Fruit fly (Drosophila melanogaster) whole organism, embryonic: ENCODE data around the gene CG11858.

Source experiments
- ATbp ChIP-seq: fragments of 200-800 bp; sonication (Bioruptor generic); optimal IDR thresholded peaks from 2 replicates; lab custom pipeline; 2017; ENCODE audit warnings: missing biosample characterization, mild to moderate bottlenecking, missing genetic modification characterization, missing genetic modification reagents
- B-H2 ChIP-seq: fragments of 200-800 bp; sonication (Bioruptor generic); optimal IDR thresholded peaks from 2 replicates; lab custom pipeline; 2018; ENCODE audit warnings: missing biosample characterization, mild to moderate bottlenecking, missing genetic modification characterization
- CG11247 ChIP-seq: fragments of 200-800 bp; sonication (Bioruptor generic); IDR thresholded peaks from 2 replicates; pipeline ENCODE4 v1.3.6; 2022; ENCODE audit warnings: missing biosample characterization, missing genetic modification characterization
- CG12299 ChIP-seq: fragments of 200-800 bp; sonication (Bioruptor generic); optimal IDR thresholded peaks from 2 replicates; lab custom pipeline; 2018; ENCODE audit warnings: missing biosample characterization, mild to moderate bottlenecking, missing genetic modification characterization
- CG1233 ChIP-seq: fragments of 200-800 bp; sonication (Bioruptor generic); optimal IDR thresholded peaks from 4 replicates; lab custom pipeline; 2018; ENCODE audit warnings: missing biosample characterization, mild to moderate bottlenecking, missing genetic modification characterization
- CG12744 ChIP-seq: fragments of 200-800 bp; sonication (Bioruptor generic); optimal IDR thresholded peaks from 2 replicates; lab custom pipeline; 2016; ENCODE audit warnings: missing biosample characterization, missing genetic modification characterization
- CG13424 ChIP-seq: fragments of 200-800 bp; sonication (Bioruptor generic); optimal IDR thresholded peaks from 2 replicates; lab custom pipeline; 2019; ENCODE audit warnings: missing biosample characterization, mild to moderate bottlenecking, missing genetic modification characterization, moderate library complexity
- CG15601 ChIP-seq: fragments of 200-800 bp; sonication (Bioruptor generic); optimal IDR thresholded peaks from 3 replicates; lab custom pipeline; 2019; ENCODE audit warnings: missing biosample characterization, mild to moderate bottlenecking, missing genetic modification characterization, moderate library complexity
- CG17328 ChIP-seq: fragments of 200-800 bp; sonication (Bioruptor generic); IDR thresholded peaks from 2 replicates; pipeline ENCODE4 v1.3.6; 2022; ENCODE audit warnings: missing biosample characterization, missing genetic modification characterization
- CG31224 ChIP-seq: fragments of 200-800 bp; sonication (Bioruptor generic); IDR thresholded peaks from 2 replicates; pipeline ENCODE4 v1.3.6; 2022; ENCODE audit warnings: missing biosample characterization, missing genetic modification characterization
- CG3281 ChIP-seq: fragments of 200-800 bp; sonication (Bioruptor generic); optimal IDR thresholded peaks from 3 replicates; lab custom pipeline; 2017; ENCODE audit warnings: missing biosample characterization, mild to moderate bottlenecking, missing genetic modification characterization
- CG3407 ChIP-seq: fragments of 200-800 bp; sonication (Bioruptor generic); optimal IDR thresholded peaks from 2 replicates; lab custom pipeline; 2018; ENCODE audit warnings: missing biosample characterization, mild to moderate bottlenecking, missing genetic modification characterization
- CG4360 ChIP-seq: fragments of 200-800 bp; sonication (Bioruptor generic); IDR thresholded peaks from 2 replicates; pipeline ENCODE4 v1.3.6; 2022; ENCODE audit warnings: missing biosample characterization, missing genetic modification characterization
- CG5245 ChIP-seq: fragments of 200-800 bp; sonication (Bioruptor generic); optimal IDR thresholded peaks from 3 replicates; lab custom pipeline; 2016; ENCODE audit warnings: missing biosample characterization, missing genetic modification characterization
- CG7786 ChIP-seq: fragments of 200-800 bp; sonication (Bioruptor generic); optimal IDR thresholded peaks from 2 replicates; lab custom pipeline; 2016; ENCODE audit warnings: missing biosample characterization, missing genetic modification characterization
- CG8765 ChIP-seq: fragments of 200-800 bp; sonication (Bioruptor generic); IDR thresholded peaks from 2 replicates; pipeline ENCODE4 v1.3.6; 2022; ENCODE audit warnings: missing biosample characterization, missing genetic modification characterization
- CHES-1-like ChIP-seq: fragments of 200-800 bp; sonication (Bioruptor generic); optimal IDR thresholded peaks from 2 replicates; lab custom pipeline; 2016; ENCODE audit warnings: missing biosample characterization, missing genetic modification characterization
- D19A ChIP-seq: fragments of 200-800 bp; optimal IDR thresholded peaks from 3 replicates; lab custom pipeline; 2019; ENCODE audit warnings: missing biosample characterization, mild to moderate bottlenecking, missing genetic modification characterization, moderate library complexity
- D19B ChIP-seq: fragments of 200-800 bp; sonication (Bioruptor generic); optimal IDR thresholded peaks from 2 replicates; lab custom pipeline; 2017; ENCODE audit warnings: missing biosample characterization, mild to moderate bottlenecking, missing genetic modification characterization
- Dfd ChIP-seq, 2 experiments: fragments of >200 bp; optimal IDR thresholded peaks; 2 replicates each; lab custom pipeline; 2017; ENCODE audit warnings: missing biosample characterization in 2 of 2, missing genetic modification characterization in 2 of 2
- Doc2 ChIP-seq: fragments of 200-800 bp; sonication (Bioruptor generic); IDR thresholded peaks from 2 replicates; pipeline ENCODE4 v1.3.6; 2022; ENCODE audit warnings: missing biosample characterization, missing genetic modification characterization
- Dref ChIP-seq: fragments of 200-800 bp; sonication (Bioruptor generic); IDR thresholded peaks from 2 replicates; pipeline ENCODE4 v1.3.6; 2022; ENCODE audit warnings: missing biosample characterization, missing genetic modification characterization
- Ets97D ChIP-seq: fragments of 200-800 bp; sonication (Bioruptor generic); optimal IDR thresholded peaks from 3 replicates; lab custom pipeline; 2016; ENCODE audit warnings: missing biosample characterization, missing genetic modification characterization
- Fer1 ChIP-seq: fragments of 200-800 bp; sonication (Bioruptor generic); optimal IDR thresholded peaks from 2 replicates; lab custom pipeline; 2017; ENCODE audit warnings: missing biosample characterization, mild to moderate bottlenecking, missing genetic modification characterization
- Hr51 ChIP-seq, 2 experiments: fragments of 200-800 bp; sonication (Bioruptor generic); optimal IDR thresholded peaks; 2 replicates in 1 of 2; 3 replicates in 1 of 2; lab custom pipeline; 2016 to 2018; ENCODE audit warnings: missing biosample characterization in 2 of 2, missing genetic modification characterization in 2 of 2, mild to moderate bottlenecking in 1 of 2, moderate library complexity in 1 of 2
- Nf-YB ChIP-seq: fragments of 200-800 bp; sonication (Bioruptor generic); optimal IDR thresholded peaks from 3 replicates; lab custom pipeline; 2019; ENCODE audit warnings: missing biosample characterization, mild to moderate bottlenecking, missing genetic modification characterization, moderate library complexity
- Opbp ChIP-seq: fragments of 200-800 bp; sonication (Bioruptor generic); IDR thresholded peaks from 3 replicates; pipeline ENCODE4 v1.3.6; 2022; ENCODE audit warnings: missing biosample characterization, missing genetic modification characterization; ENCODE audit not compliant: partially characterized antibody
- Pdp1 ChIP-seq, 2 experiments: fragments of 200-800 bp; sonication (Bioruptor generic); optimal IDR thresholded peaks; 3 replicates each; lab custom pipeline; 2016; ENCODE audit warnings: missing biosample characterization in 2 of 2, missing genetic modification characterization in 2 of 2, mild to moderate bottlenecking in 1 of 2, moderate library complexity in 1 of 2
- ash1 ChIP-seq: fragments of 200-800 bp; sonication (Bioruptor generic); optimal IDR thresholded peaks from 2 replicates; lab custom pipeline; 2018; ENCODE audit warnings: missing biosample characterization, mild to moderate bottlenecking, missing genetic modification characterization
- cg ChIP-seq: fragments of 200-800 bp; sonication (Bioruptor generic); optimal IDR thresholded peaks from 3 replicates; lab custom pipeline; 2019; ENCODE audit warnings: missing biosample characterization, mild to moderate bottlenecking, missing genetic modification characterization, moderate library complexity
- ci ChIP-seq: fragments of 200-800 bp; sonication (Bioruptor generic); IDR thresholded peaks from 3 replicates; pipeline ENCODE4 v1.3.6; 2022; ENCODE audit warnings: missing biosample characterization, missing genetic modification characterization
- cwo ChIP-seq: fragments of 200-800 bp; sonication (Bioruptor generic); optimal IDR thresholded peaks from 3 replicates; lab custom pipeline; 2017; ENCODE audit warnings: missing biosample characterization, missing genetic modification characterization, mild to moderate bottlenecking, moderate library complexity, missing genetic modification reagents
- da ChIP-seq: fragments of 200-800 bp; sonication (Bioruptor generic); optimal IDR thresholded peaks from 2 replicates; lab custom pipeline; 2016; ENCODE audit warnings: missing biosample characterization, missing genetic modification characterization
- dmrt99B ChIP-seq: fragments of 200-800 bp; sonication (Bioruptor generic); optimal IDR thresholded peaks from 2 replicates; lab custom pipeline; 2018; ENCODE audit warnings: missing biosample characterization, mild to moderate bottlenecking, missing genetic modification characterization, moderate library complexity
- fru ChIP-seq: fragments of >200 bp; optimal IDR thresholded peaks from 2 replicates; lab custom pipeline; 2017
- gem ChIP-seq: fragments of 200-800 bp; sonication (Bioruptor generic); optimal IDR thresholded peaks from 2 replicates; lab custom pipeline; 2019; ENCODE audit warnings: missing biosample characterization, mild to moderate bottlenecking, missing genetic modification characterization, moderate library complexity
- ind ChIP-seq: fragments of 200-800 bp; sonication (Bioruptor generic); optimal IDR thresholded peaks from 3 replicates; lab custom pipeline; 2016; ENCODE audit warnings: missing biosample characterization, missing genetic modification characterization
- klu ChIP-seq: fragments of 200-800 bp; sonication (Bioruptor generic); IDR thresholded peaks from 2 replicates; pipeline ENCODE4 v1.3.6; 2022; ENCODE audit warnings: missing biosample characterization, missing genetic modification characterization
- maf-S ChIP-seq: fragments of 200-800 bp; sonication (Bioruptor generic); optimal IDR thresholded peaks from 2 replicates; lab custom pipeline; 2016; ENCODE audit warnings: missing biosample characterization, missing genetic modification characterization
- nom ChIP-seq: fragments of 200-800 bp; sonication (Bioruptor generic); optimal IDR thresholded peaks from 2 replicates; lab custom pipeline; 2017; ENCODE audit warnings: missing biosample characterization, missing genetic modification characterization, mild to moderate bottlenecking, moderate library complexity, missing genetic modification reagents
- pfk ChIP-seq: fragments of 200-800 bp; sonication (Bioruptor generic); optimal IDR thresholded peaks from 2 replicates; lab custom pipeline; 2018; ENCODE audit warnings: missing biosample characterization, mild to moderate bottlenecking, missing genetic modification characterization, moderate library complexity
- phol ChIP-seq: fragments of 200-800 bp; sonication (Bioruptor generic); optimal IDR thresholded peaks from 3 replicates; lab custom pipeline; 2018; ENCODE audit warnings: missing biosample characterization, mild to moderate bottlenecking, missing genetic modification characterization, moderate library complexity
- prd ChIP-seq, 3 experiments: fragments of >200 bp in 2 of 3; fragments of 200-800 bp in 1 of 3; sonication (Bioruptor generic) in 1 of 3; optimal IDR thresholded peaks in 2 of 3; IDR thresholded peaks in 1 of 3; 2 replicates in 2 of 3; 3 replicates in 1 of 3; pipeline versions ENCODE4 v1.3.6 to Lab custom; 2017 to 2022; ENCODE audit warnings: missing biosample characterization in 1 of 3, missing genetic modification characterization in 1 of 3
- sc ChIP-seq, 3 experiments: fragments of >200 bp in 2 of 3; fragments of 200-800 bp in 1 of 3; sonication (Bioruptor generic) in 1 of 3; optimal IDR thresholded peaks; 2 replicates in 2 of 3; 3 replicates in 1 of 3; lab custom pipeline; 2017; ENCODE audit warnings: mild to moderate bottlenecking in 1 of 3, missing biosample characterization in 1 of 3, missing genetic modification characterization in 1 of 3, missing genetic modification reagents in 1 of 3
- slbo ChIP-seq: fragments of 200-800 bp; sonication (Bioruptor generic); IDR thresholded peaks from 2 replicates; pipeline ENCODE4 v1.3.6; 2022; ENCODE audit warnings: missing biosample characterization, missing genetic modification characterization
- tgo ChIP-seq: fragments of 200-800 bp; sonication (Bioruptor generic); IDR thresholded peaks from 3 replicates; pipeline ENCODE4 v1.3.6; 2022; ENCODE audit warnings: missing biosample characterization, missing genetic modification characterization
- tx ChIP-seq: fragments of 200-800 bp; sonication (Bioruptor generic); optimal IDR thresholded peaks from 2 replicates; lab custom pipeline; 2016; ENCODE audit warnings: missing biosample characterization, missing genetic modification characterization
- unpg ChIP-seq: fragments of 200-800 bp; sonication (Bioruptor generic); optimal IDR thresholded peaks from 3 replicates; lab custom pipeline; 2018; ENCODE audit warnings: missing biosample characterization, mild to moderate bottlenecking, missing genetic modification characterization, moderate library complexity
- zfh1 ChIP-seq: fragments of 200-800 bp; sonication (Bioruptor generic); IDR thresholded peaks from 3 replicates; pipeline ENCODE4 v1.3.6; 2022; ENCODE audit warnings: missing biosample characterization, missing genetic modification characterization

The CG11858 gene

dm6 chr3R:25258628-25259240 lies 3.8 kb upstream of the CG11858 start, which contains the start of gene CG11857 (continued):
- TF ChIP-seq gem (peak; percentile 99), Doc2 (GFP tag; lab: Robert Waterston, UW) (peak; percentile 97), CG12299 (tag; lab: Kevin White, UChicago) (peak; percentile 95), sc (optimal IDR thresholded peaks at IDR 0.05; lab: Kevin White, UChicago) (no peak), sc (GFP tag; optimal IDR thresholded peaks at IDR 0.05; lab: Kevin White, UChicago) (peak; percentile 94), prd (optimal IDR thresholded peaks at IDR 0.05; lab: Kevin White, UChicago) (no peak), prd (GFP tag; IDR thresholded peaks at IDR 0.05; lab: Robert Waterston, UW) (peak; percentile 100), CHES-1-like (peak; percentile 97), CG5245 (peak; percentile 98), pfk (GFP tag; lab: Kevin White, UChicago) (peak; percentile 37), phol (tag; lab: Kevin White, UChicago) (peak; percentile 98), Opbp (GFP tag; lab: Robert Waterston, UW) (peak; percentile 99), da (GFP tag; lab: Kevin White, UChicago) (peak; percentile 95), CG4360 (GFP tag; lab: Robert Waterston, UW) (peak; percentile 75), Ets97D (GFP tag; lab: Kevin White, UChicago) (peak; percentile 95), klu (GFP tag; lab: Robert Waterston, UW) (peak; percentile 99), tgo (GFP tag; lab: Robert Waterston, UW) (peak; percentile 99), maf-S (peak; percentile 98), cg (GFP tag; lab: Kevin White, UChicago) (no peak), CG15601 (tag; lab: Kevin White, UChicago) (peak; percentile 96), ATbp (GFP tag; lab: Kevin White, UChicago) (peak; percentile 92), cwo (GFP tag; lab: Kevin White, UChicago) (peak; percentile 90), zfh1 (GFP tag; lab: Robert Waterston, UW) (peak; percentile 99), CG31224 (GFP tag; lab: Robert Waterston, UW) (peak; percentile 97), Nf-YB (peak; percentile 80), Pdp1 (GFP tag; optimal IDR thresholded peaks at IDR 0.05; lab: Kevin White, UChicago) (peak; percentile 98), ash1 (GFP tag; lab: Kevin White, UChicago) (peak; percentile 84), Hr51 (GFP tag; optimal IDR thresholded peaks at IDR 0.05; lab: Kevin White, UChicago) (peak; percentile 96 to 99), D19B (peak; percentile 90), CG17328 (GFP tag; lab: Robert Waterston, UW) (peak; percentile 99), unpg (GFP tag; lab: Kevin White, UChicago) (peak; percentile 98), CG11247 (GFP tag; lab: Robert Waterston, UW) (peak; percentile 99), nom (GFP tag; lab: Kevin White, UChicago) (peak; percentile 80), CG3281 (GFP tag; lab: Kevin White, UChicago) (peak; percentile 96), Dfd (GFP tag; optimal IDR thresholded peaks at IDR 0.05; lab: Kevin White, UChicago) (peak in 1 of 2 experiments; percentile 82), dmrt99B (tag; lab: Kevin White, UChicago) (peak; percentile 96), Dref (GFP tag; lab: Robert Waterston, UW) (peak; percentile 81), CG7786 (GFP tag; lab: Kevin White, UChicago) (peak; percentile 98), ind (GFP tag; lab: Kevin White, UChicago) (peak; percentile 99), tx (GFP tag; lab: Kevin White, UChicago) (peak; percentile 96), CG12744 (GFP tag; lab: Kevin White, UChicago) (peak; percentile 95), CG1233 (peak; percentile 98), CG8765 (peak; percentile 98), CG3407 (peak; percentile 94), D19A (tag; lab: Kevin White, UChicago) (peak; percentile 92), B-H2 (GFP tag; lab: Kevin White, UChicago) (peak; percentile 98), fru (lab: Kevin White, UChicago) (no peak), slbo (GFP tag; lab: Robert Waterston, UW) (peak; percentile 100), Fer1 (GFP tag; lab: Kevin White, UChicago) (peak; percentile 94), CG13424 (tag; lab: Kevin White, UChicago) (peak; percentile 98), ci (GFP tag; lab: Robert Waterston, UW) (peak; percentile 99)
